Worm (Caenorhabditis elegans): ENCODE data around the gene C17C3.11.
A peak's percentile ranks its signal among the peaks of the same experiment; 100 is the strongest.

C17C3.11 gene

ce11 chrII:5544145-5544515 is 6.5 kb downstream of the C17C3.11 start (continued):
- TF ChIP-seq F37B4.10 (GFP tag; IDR thresholded peaks at IDR 0.05) (no peak), lag-1 (GFP tag; IDR thresholded peaks at IDR 0.05) (no peak), nhr-27 (tag; optimal IDR thresholded peaks at IDR 0.05) (no peak), ztf-6 (GFP tag; IDR thresholded peaks at IDR 0.05) (no peak), madf-3 (GFP tag; IDR thresholded peaks at IDR 0.05) (no peak), hmg-1.2 (GFP tag; IDR thresholded peaks at IDR 0.05) (peak; percentile 53), ZK185.1 (tag; optimal IDR thresholded peaks at IDR 0.05; ENCODE audit: poor library complexity, severe bottlenecking) (peak; percentile 18), attf-6 (GFP tag; IDR thresholded peaks at IDR 0.05) (peak; percentile 98), lin-26 (GFP tag; IDR thresholded peaks at IDR 0.05) (no peak), egl-18 (GFP tag; IDR thresholded peaks at IDR 0.05) (0 out of 2 replicates have a peak, but pooled peaks have one; percentile 9), gei-17 (GFP tag; optimal IDR thresholded peaks at IDR 0.05) (no peak), nfya-2 (GFP tag; IDR thresholded peaks at IDR 0.05) (no peak), tbx-9 (tag; optimal IDR thresholded peaks at IDR 0.05; ENCODE audit: borderline replicate concordance) (no peak), mes-4 (tag; optimal IDR thresholded peaks at IDR 0.05) (no peak), lsl-1 (GFP tag; optimal IDR thresholded peaks at IDR 0.05) (no peak), nfya-1 (tag; optimal IDR thresholded peaks at IDR 0.05; ENCODE audit: borderline replicate concordance, insufficient read depth) (no peak), madf-10 (tag; optimal IDR thresholded peaks at IDR 0.05) (no peak), lir-1 (GFP tag; conservative IDR thresholded peaks at IDR 0.05) (no peak), nhr-179 (tag; optimal IDR thresholded peaks at IDR 0.05) (no peak), F39B2.1 (GFP tag; IDR thresholded peaks at IDR 0.05) (no peak), ets-4 (GFP tag; optimal IDR thresholded peaks at IDR 0.05) (peak; percentile 33), C17E4.6 (GFP tag; IDR thresholded peaks at IDR 0.05) (no peak), lin-35 (GFP tag; optimal IDR thresholded peaks at IDR 0.05) (no peak), let-526 (GFP tag; IDR thresholded peaks at IDR 0.05) (no peak), nhr-80 (tag; optimal IDR thresholded peaks at IDR 0.05) (peak; percentile 11), mxl-1 (tag; optimal IDR thresholded peaks at IDR 0.05) (no peak), Y53F4B.3 (GFP tag; IDR thresholded peaks at IDR 0.05) (no peak), nfyb-1 (GFP tag; IDR thresholded peaks at IDR 0.05) (no peak; the same call in 1 of the 2 replicates), zfh-2 (GFP tag; conservative IDR thresholded peaks at IDR 0.05) (no peak), nhr-120 (GFP tag; IDR thresholded peaks at IDR 0.05) (no peak), madf-8 (GFP tag; conservative IDR thresholded peaks at IDR 0.05) (no peak), aptf-2 (GFP tag; conservative IDR thresholded peaks at IDR 0.05) (no peak), egl-44 (GFP tag; IDR thresholded peaks at IDR 0.05) (peak; percentile 62; the same call in 1 of the 2 replicates), dpl-1 (GFP tag; optimal IDR thresholded peaks at IDR 0.05) (no peak), unc-62 (GFP tag; optimal IDR thresholded peaks at IDR 0.05) (no peak), pha-4 (tag; optimal IDR thresholded peaks at IDR 0.05) (peak; percentile 92), ceh-40 (GFP tag; IDR thresholded peaks at IDR 0.05) (no peak), ama-1 (optimal IDR thresholded peaks at IDR 0.05) (peak; percentile 98), ama-1 (GFP tag; optimal IDR thresholded peaks at IDR 0.05) (no peak), sptf-2 (GFP tag; optimal IDR thresholded peaks at IDR 0.05) (no peak), C06A6.2 (GFP tag; conservative IDR thresholded peaks at IDR 0.05) (peak; percentile 78), lsy-27 (tag; optimal IDR thresholded peaks at IDR 0.05; ENCODE audit: borderline replicate concordance, insufficient read depth) (no peak), attf-5 (GFP tag; optimal IDR thresholded peaks at IDR 0.05) (peak; percentile 34), mcd-1 (GFP tag; IDR thresholded peaks at IDR 0.05) (peak; percentile 61), tbp1 (GFP tag; optimal IDR thresholded peaks at IDR 0.05) (peak; percentile 74), ztf-26 (tag; optimal IDR thresholded peaks at IDR 0.05) (no peak), dox-1 (GFP tag; IDR thresholded peaks at IDR 0.05) (peak; percentile 14; the same call in 1 of the 2 replicates), ztf-25 (GFP tag; IDR thresholded peaks at IDR 0.05) (no peak), T26A5.8 (tag; optimal IDR thresholded peaks at IDR 0.05) (no peak), F22D6.2 (tag; optimal IDR thresholded peaks at IDR 0.05) (peak; percentile 32), repo-1 (tag; optimal IDR thresholded peaks at IDR 0.05) (no peak)

Data from whole organism, young adult.